Worm (Caenorhabditis elegans) whole organism, L2 larva: Measurements from ENCODE around the gene fbxa-206.
"Not testable (repeated sequence)": the region's sequence is repeated elsewhere in the genome, so short reads cannot be mapped to it uniquely, and the experiment has no call there.

Experiments
- ama-1 ChIP-seq: fragments of 150-350 bp; optimal IDR thresholded peaks from 2 replicates; lab custom pipeline; 2018; ENCODE audit warnings: inconsistent platforms
- egl-27 ChIP-seq: sonication (generic microtip); optimal IDR thresholded peaks from 3 replicates; lab custom pipeline; 2017; ENCODE audit warnings: missing biosample characterization, missing genetic modification reagents, missing genetic modification characterization
- mdl-1 ChIP-seq, 2 experiments: fragments of 150-350 bp in 1 of 2; sonication (generic microtip) in 1 of 2; optimal IDR thresholded peaks; 2 replicates each; lab custom pipeline; 2017; ENCODE audit warnings: missing biosample characterization in 2 of 2, missing genetic modification characterization in 2 of 2
- nhr-10 ChIP-seq: sonication (generic microtip); optimal IDR thresholded peaks from 2 replicates; lab custom pipeline; 2017; ENCODE audit warnings: missing biosample characterization, missing genetic modification characterization
- nhr-11 ChIP-seq: fragments of 150-350 bp; optimal IDR thresholded peaks from 2 replicates; lab custom pipeline; 2014; ENCODE audit warnings: missing biosample characterization, missing genetic modification characterization
- skn-1 ChIP-seq: sonication (generic microtip); optimal IDR thresholded peaks from 2 replicates; lab custom pipeline; 2017; ENCODE audit warnings: missing biosample characterization, missing genetic modification characterization

DNA sequence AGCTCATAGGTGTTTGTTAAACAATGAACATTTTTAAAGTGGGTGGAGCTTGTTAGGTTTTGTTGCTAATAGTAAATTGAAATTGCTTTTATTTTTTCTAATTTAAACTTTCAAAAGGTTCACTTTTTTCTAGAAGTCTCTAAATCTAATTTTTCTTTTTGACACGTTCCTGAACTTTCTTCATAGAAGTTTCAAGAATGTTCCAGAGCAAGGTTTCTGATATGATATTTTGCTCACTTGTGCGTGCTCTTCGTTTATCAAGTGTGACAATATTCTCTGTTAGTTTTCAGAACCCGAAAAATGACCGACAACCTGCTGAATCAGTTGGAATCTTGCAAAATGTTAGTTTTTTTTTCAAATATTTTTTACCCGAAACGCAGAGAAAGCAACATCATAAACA is 20.5 kb upstream of the fbxa-206 start, which contains the start of gene fbxa-148:
- not testable (repeated sequence) for TF ChIP-seq nhr-11 (tag; lab: Kevin White, UChicago); mdl-1 (tag; optimal IDR thresholded peaks at IDR 0.05; lab: Kevin White, UChicago); egl-27; skn-1 (tag; lab: Kevin White, UChicago); ama-1; nhr-10 (tag; lab: Kevin White, UChicago)
